Fruit fly (Drosophila melanogaster) whole organism, embryonic: Measurements from ENCODE around the gene CG4210.

Experiments used
- B-H2 ChIP-seq: fragments of 200-800 bp; sonication (Bioruptor generic); optimal IDR thresholded peaks from 2 replicates; lab custom pipeline; 2018; ENCODE audit warnings: missing biosample characterization, mild to moderate bottlenecking, missing genetic modification characterization
- Bgb ChIP-seq: fragments of 200-800 bp; sonication (Bioruptor generic); IDR thresholded peaks from 2 replicates; pipeline ENCODE4 v1.3.6; 2022; ENCODE audit warnings: missing biosample characterization, missing genetic modification characterization; ENCODE audit not compliant: partially characterized antibody
- CG10267 ChIP-seq: fragments of 200-800 bp; sonication (Bioruptor generic); optimal IDR thresholded peaks from 2 replicates; lab custom pipeline; 2018; ENCODE audit warnings: missing biosample characterization, mild to moderate bottlenecking, missing genetic modification characterization, moderate library complexity
- CG10979 ChIP-seq: fragments of 200-800 bp; sonication (Bioruptor generic); optimal IDR thresholded peaks from 2 replicates; lab custom pipeline; 2018; ENCODE audit warnings: missing biosample characterization, mild to moderate bottlenecking, missing genetic modification characterization, moderate library complexity
- CG12391 ChIP-seq: fragments of 200-800 bp; sonication (Bioruptor generic); optimal IDR thresholded peaks from 3 replicates; lab custom pipeline; 2018; ENCODE audit warnings: missing biosample characterization, mild to moderate bottlenecking, missing genetic modification characterization, moderate library complexity
- CG14965 ChIP-seq: fragments of 200-800 bp; sonication (Bioruptor generic); optimal IDR thresholded peaks from 2 replicates; lab custom pipeline; 2016; ENCODE audit warnings: missing biosample characterization, missing genetic modification characterization, borderline replicate concordance
- CG15479 ChIP-seq: fragments of 200-800 bp; sonication (Bioruptor generic); optimal IDR thresholded peaks from 3 replicates; lab custom pipeline; 2019; ENCODE audit warnings: missing biosample characterization, mild to moderate bottlenecking, missing genetic modification characterization, moderate library complexity
- CG15514 ChIP-seq: fragments of 200-800 bp; sonication (Bioruptor generic); optimal IDR thresholded peaks from 3 replicates; lab custom pipeline; 2017; ENCODE audit warnings: missing biosample characterization, missing genetic modification characterization, mild to moderate bottlenecking, moderate library complexity, missing genetic modification reagents
- CG17829 ChIP-seq: fragments of 200-800 bp; optimal IDR thresholded peaks from 2 replicates; lab custom pipeline; 2019; ENCODE audit warnings: missing biosample characterization, mild to moderate bottlenecking, missing genetic modification characterization, moderate library complexity
- CG18262 ChIP-seq: fragments of 200-800 bp; optimal IDR thresholded peaks from 3 replicates; lab custom pipeline; 2019; ENCODE audit warnings: missing biosample characterization, mild to moderate bottlenecking, missing genetic modification characterization, moderate library complexity
- CG32532 ChIP-seq: fragments of 200-800 bp; sonication (Bioruptor generic); IDR thresholded peaks from 2 replicates; pipeline ENCODE4 v1.3.6; 2022; ENCODE audit warnings: missing biosample characterization, missing genetic modification characterization
- CG32767 ChIP-seq: fragments of 200-800 bp; sonication (Bioruptor generic); IDR thresholded peaks from 2 replicates; pipeline ENCODE4 v1.3.6; 2022; ENCODE audit warnings: missing biosample characterization, missing genetic modification characterization
- CG3995 ChIP-seq: fragments of 200-800 bp; sonication (Bioruptor generic); optimal IDR thresholded peaks from 3 replicates; lab custom pipeline; 2016; ENCODE audit warnings: missing biosample characterization, missing genetic modification characterization
- CG8924 ChIP-seq: fragments of 200-800 bp; optimal IDR thresholded peaks from 3 replicates; lab custom pipeline; 2019; ENCODE audit warnings: missing biosample characterization, mild to moderate bottlenecking, missing genetic modification characterization, moderate library complexity
- Camta ChIP-seq: fragments of 200-800 bp; sonication (Bioruptor generic); optimal IDR thresholded peaks from 2 replicates; lab custom pipeline; 2016; ENCODE audit warnings: missing biosample characterization, missing genetic modification characterization
- Dp ChIP-seq: fragments of 200-800 bp; sonication (Bioruptor generic); optimal IDR thresholded peaks from 2 replicates; lab custom pipeline; 2018; ENCODE audit warnings: missing biosample characterization, mild to moderate bottlenecking, missing genetic modification characterization, moderate library complexity
- Elba2 ChIP-seq: fragments of 200-800 bp; sonication (Bioruptor generic); optimal IDR thresholded peaks from 3 replicates; lab custom pipeline; 2016; ENCODE audit warnings: missing biosample characterization, missing genetic modification characterization
- Fer1 ChIP-seq: fragments of 200-800 bp; sonication (Bioruptor generic); optimal IDR thresholded peaks from 2 replicates; lab custom pipeline; 2017; ENCODE audit warnings: missing biosample characterization, mild to moderate bottlenecking, missing genetic modification characterization
- Hsf ChIP-seq: fragments of 200-800 bp; sonication (Bioruptor generic); optimal IDR thresholded peaks from 3 replicates; lab custom pipeline; 2016; ENCODE audit warnings: missing biosample characterization, missing genetic modification characterization
- MESR4 ChIP-seq: fragments of 200-800 bp; sonication (Bioruptor generic); optimal IDR thresholded peaks from 2 replicates; lab custom pipeline; 2018; ENCODE audit warnings: missing biosample characterization, mild to moderate bottlenecking, missing genetic modification characterization, moderate library complexity
- Med ChIP-seq: fragments of 200-800 bp; sonication (Bioruptor generic); peaks from one replicate; lab custom pipeline; 2016; ENCODE audit warnings: missing biosample characterization, missing genetic modification characterization, mild to moderate bottlenecking, inconsistent platforms, moderate library complexity
- Myb ChIP-seq: fragments of 200-800 bp; sonication (Bioruptor generic); optimal IDR thresholded peaks from 2 replicates; lab custom pipeline; 2016; ENCODE audit warnings: missing biosample characterization, missing genetic modification characterization
- Nf-YB ChIP-seq: fragments of 200-800 bp; sonication (Bioruptor generic); optimal IDR thresholded peaks from 3 replicates; lab custom pipeline; 2019; ENCODE audit warnings: missing biosample characterization, mild to moderate bottlenecking, missing genetic modification characterization, moderate library complexity
- Nf-YC ChIP-seq: fragments of 200-800 bp; optimal IDR thresholded peaks from 3 replicates; lab custom pipeline; 2019; ENCODE audit warnings: missing biosample characterization, mild to moderate bottlenecking, missing genetic modification characterization, moderate library complexity
- Pdp1 ChIP-seq, 2 experiments: fragments of 200-800 bp; sonication (Bioruptor generic); optimal IDR thresholded peaks; 3 replicates each; lab custom pipeline; 2016; ENCODE audit warnings: missing biosample characterization in 2 of 2, missing genetic modification characterization in 2 of 2, mild to moderate bottlenecking in 1 of 2, moderate library complexity in 1 of 2
- Stat92E ChIP-seq, 3 experiments: fragments of >200 bp in 2 of 3; fragments of 200-800 bp in 1 of 3; sonication (Bioruptor generic) in 1 of 3; optimal IDR thresholded peaks; 2 replicates each; lab custom pipeline; 2017 to 2019; ENCODE audit warnings: missing biosample characterization in 3 of 3, missing genetic modification characterization in 3 of 3, mild to moderate bottlenecking in 1 of 3, moderate library complexity in 1 of 3
- amos ChIP-seq: fragments of 200-800 bp; sonication (Bioruptor generic); IDR thresholded peaks from 2 replicates; pipeline ENCODE4 v1.3.6; 2022; ENCODE audit warnings: missing biosample characterization, missing genetic modification characterization; ENCODE audit not compliant: partially characterized antibody
- ap ChIP-seq: fragments of 200-800 bp; sonication (Bioruptor generic); IDR thresholded peaks from 2 replicates; pipeline ENCODE4 v1.3.6; 2022; ENCODE audit warnings: missing biosample characterization, missing genetic modification characterization
- bbx ChIP-seq: fragments of 200-800 bp; sonication (Bioruptor generic); IDR thresholded peaks from 2 replicates; pipeline ENCODE4 v1.3.6; 2022; ENCODE audit warnings: missing biosample characterization, missing genetic modification characterization; ENCODE audit not compliant: partially characterized antibody
- cato ChIP-seq: fragments of 200-800 bp; sonication (Bioruptor generic); optimal IDR thresholded peaks from 2 replicates; lab custom pipeline; 2016; ENCODE audit warnings: missing biosample characterization, missing genetic modification characterization, borderline replicate concordance
- chm ChIP-seq: fragments of 200-800 bp; sonication (Bioruptor generic); IDR thresholded peaks from 2 replicates; pipeline ENCODE4 v1.3.6; 2022; ENCODE audit warnings: missing biosample characterization, missing genetic modification characterization
- exex ChIP-seq: fragments of 200-800 bp; sonication (Bioruptor generic); optimal IDR thresholded peaks from 4 replicates; lab custom pipeline; 2018; ENCODE audit warnings: missing biosample characterization, mild to moderate bottlenecking, missing genetic modification characterization, moderate library complexity
- gem ChIP-seq: fragments of 200-800 bp; sonication (Bioruptor generic); optimal IDR thresholded peaks from 2 replicates; lab custom pipeline; 2019; ENCODE audit warnings: missing biosample characterization, mild to moderate bottlenecking, missing genetic modification characterization, moderate library complexity
- grau ChIP-seq: fragments of 200-800 bp; optimal IDR thresholded peaks from 3 replicates; lab custom pipeline; 2019; ENCODE audit warnings: missing biosample characterization, mild to moderate bottlenecking, missing genetic modification characterization, moderate library complexity
- gro ChIP-seq: fragments of 200-800 bp; sonication (Bioruptor generic); optimal IDR thresholded peaks from 2 replicates; lab custom pipeline; 2016; ENCODE audit warnings: missing biosample characterization, missing genetic modification characterization
- hb ChIP-seq: fragments of 200-800 bp; sonication (Bioruptor generic); IDR thresholded peaks from 3 replicates; pipeline ENCODE4 v1.3.6; 2022; ENCODE audit warnings: missing biosample characterization, missing genetic modification characterization; ENCODE audit not compliant: partially characterized antibody
- hbn ChIP-seq: fragments of 200-800 bp; sonication (Bioruptor generic); IDR thresholded peaks from 2 replicates; pipeline ENCODE4 v1.3.6; 2022; ENCODE audit warnings: missing biosample characterization, missing genetic modification characterization; ENCODE audit not compliant: partially characterized antibody
- kah ChIP-seq: fragments of 200-800 bp; sonication (Bioruptor generic); optimal IDR thresholded peaks from 2 replicates; lab custom pipeline; 2018; ENCODE audit warnings: missing biosample characterization, mild to moderate bottlenecking, missing genetic modification characterization
- lmd ChIP-seq: fragments of 200-800 bp; sonication (Bioruptor generic); IDR thresholded peaks from 2 replicates; pipeline ENCODE4 v1.3.6; 2022; ENCODE audit warnings: missing biosample characterization, missing genetic modification characterization
- nmo ChIP-seq: fragments of 200-800 bp; sonication (Bioruptor generic); optimal IDR thresholded peaks from 2 replicates; lab custom pipeline; 2018; ENCODE audit warnings: missing biosample characterization, mild to moderate bottlenecking, missing genetic modification characterization, moderate library complexity
- otp ChIP-seq: fragments of 200-800 bp; sonication (Bioruptor generic); IDR thresholded peaks from 3 replicates; pipeline ENCODE4, ENCODE4 v1.3.6; 2022; ENCODE audit warnings: missing biosample characterization, missing genetic modification characterization
- pita ChIP-seq: fragments of 200-800 bp; sonication (Bioruptor generic); optimal IDR thresholded peaks from 2 replicates; lab custom pipeline; 2017; ENCODE audit warnings: missing biosample characterization, mild to moderate bottlenecking, missing genetic modification characterization
- sug ChIP-seq: fragments of 200-800 bp; optimal IDR thresholded peaks from 2 replicates; lab custom pipeline; 2019; ENCODE audit warnings: missing biosample characterization, mild to moderate bottlenecking, missing genetic modification characterization, moderate library complexity
- tna ChIP-seq: fragments of 200-800 bp; sonication (Bioruptor generic); IDR thresholded peaks from 2 replicates; pipeline ENCODE4 v1.3.6; 2022; ENCODE audit warnings: missing biosample characterization, missing genetic modification characterization; ENCODE audit not compliant: partially characterized antibody
- trem ChIP-seq: fragments of 200-800 bp; optimal IDR thresholded peaks from 3 replicates; lab custom pipeline; 2019; ENCODE audit warnings: missing biosample characterization, mild to moderate bottlenecking, missing genetic modification characterization, moderate library complexity
- unc-4 ChIP-seq: fragments of 200-800 bp; sonication (Bioruptor generic); IDR thresholded peaks from 2 replicates; pipeline ENCODE4 v1.3.6; 2022; ENCODE audit warnings: missing biosample characterization, missing genetic modification characterization; ENCODE audit not compliant: partially characterized antibody
- wek ChIP-seq: fragments of 200-800 bp; sonication (Bioruptor generic); optimal IDR thresholded peaks from 3 replicates; lab custom pipeline; 2018; ENCODE audit warnings: missing biosample characterization, mild to moderate bottlenecking, missing genetic modification characterization, moderate library complexity

Gene CG4210

dm6 chr3R:15213362-15213989 is at the start of gene CG4210, which contains the start of gene CG6654 (continued):
- TF ChIP-seq CG14965 (GFP tag; lab: Kevin White, UChicago): no peak
- TF ChIP-seq nmo (GFP tag; lab: Kevin White, UChicago): peak; percentile 56
- TF ChIP-seq kah (GFP tag; lab: Kevin White, UChicago): no peak
- TF ChIP-seq CG10267 (tag; lab: Kevin White, UChicago): peak; percentile 58
- TF ChIP-seq CG12391 (tag; lab: Kevin White, UChicago): peak; percentile 43
- no peak for TF ChIP-seq tna (GFP tag; lab: Robert Waterston, UW)
- TF ChIP-seq hb (GFP tag; lab: Robert Waterston, UW): no peak
- TF ChIP-seq sug (tag; lab: Kevin White, UChicago): peak; percentile 64
- TF ChIP-seq trem: peak; percentile 59
- peak; percentile 6 for TF ChIP-seq CG8924 (tag; lab: Kevin White, UChicago)
- TF ChIP-seq gem (tag; lab: Kevin White, UChicago): no peak
- peak; percentile 90 for TF ChIP-seq Dp
- TF ChIP-seq pita: no peak
- peak; percentile 44 for TF ChIP-seq Nf-YC (tag; lab: Kevin White, UChicago)
- TF ChIP-seq CG3995 (GFP tag; lab: Kevin White, UChicago): peak; percentile 69
- peak; percentile 38 for TF ChIP-seq exex
- TF ChIP-seq Nf-YB (GFP tag; lab: Kevin White, UChicago): no peak
- TF ChIP-seq ap (GFP tag; lab: Robert Waterston, UW): no peak
- TF ChIP-seq Stat92E (GFP tag; optimal IDR thresholded peaks at IDR 0.05; lab: Kevin White, UChicago): peak in 1 of 3 experiments; percentile 63
- peak; percentile 60 for TF ChIP-seq Elba2 (GFP tag; lab: Kevin White, UChicago)
- peak; percentile 39 for TF ChIP-seq hbn
- TF ChIP-seq CG15514 (GFP tag; lab: Kevin White, UChicago): peak; percentile 20
- no peak for TF ChIP-seq Camta (GFP tag; lab: Kevin White, UChicago)
- TF ChIP-seq Hsf (GFP tag; lab: Kevin White, UChicago): peak; percentile 0
- no peak for TF ChIP-seq wek (GFP tag; lab: Kevin White, UChicago)
- TF ChIP-seq Pdp1 (GFP tag; optimal IDR thresholded peaks at IDR 0.05; lab: Kevin White, UChicago): peak in 1 of 2 experiments; percentile 63
- 0 out of 2 replicates have a peak, but pooled peaks have one; percentile 9 for TF ChIP-seq chm (GFP tag; lab: Robert Waterston, UW)
- TF ChIP-seq otp (GFP tag; lab: Robert Waterston, UW): no peak
- peak; percentile 49 for TF ChIP-seq amos (GFP tag; lab: Robert Waterston, UW)
- TF ChIP-seq Med: peak; percentile 57
- peak; percentile 36 for TF ChIP-seq grau (tag; lab: Kevin White, UChicago)
- peak; percentile 59 for TF ChIP-seq Bgb
- 0 out of 2 replicates have a peak, but pooled peaks have one; percentile 39 for TF ChIP-seq bbx (GFP tag; lab: Robert Waterston, UW)
- peak; percentile 20 for TF ChIP-seq CG15479 (GFP tag; lab: Kevin White, UChicago)
- peak; percentile 30 for TF ChIP-seq Fer1 (GFP tag; lab: Kevin White, UChicago)
- TF ChIP-seq cato (GFP tag; lab: Kevin White, UChicago): no peak
- peak; percentile 31; the same call in 1 of the 2 replicates for TF ChIP-seq lmd (GFP tag; lab: Robert Waterston, UW)
- peak; percentile 51; the same call in 1 of the 2 replicates for TF ChIP-seq unc-4
- peak; percentile 3 for TF ChIP-seq Myb
- no peak for TF ChIP-seq CG32767 (GFP tag; lab: Robert Waterston, UW)
- TF ChIP-seq CG17829 (tag; lab: Kevin White, UChicago): peak; percentile 38
- TF ChIP-seq B-H2: peak; percentile 38
- TF ChIP-seq CG18262 (tag; lab: Kevin White, UChicago): peak; percentile 22
- TF ChIP-seq CG32532: peak; percentile 10; the same call in 1 of the 2 replicates
- TF ChIP-seq gro: peak; percentile 33
- TF ChIP-seq CG10979 (tag; lab: Kevin White, UChicago): peak; percentile 1
- peak; percentile 66 for TF ChIP-seq MESR4
